Fruit fly (Drosophila melanogaster) whole organism, embryonic: ENCODE measurements around the gene CG14853.
A peak's percentile ranks its signal among the peaks of the same experiment; 100 is the strongest.

Source experiments
- Blimp-1 ChIP-seq: fragments of 200-800 bp; sonication (Bioruptor generic); optimal IDR thresholded peaks from 3 replicates; lab custom pipeline; 2018; ENCODE audit warnings: missing biosample characterization, missing genetic modification characterization, mild to moderate bottlenecking, moderate library complexity, missing genetic modification reagents
- C15 ChIP-seq: fragments of 200-800 bp; sonication (Bioruptor generic); IDR thresholded peaks from 3 replicates; pipeline ENCODE4 v1.3.6; 2022; ENCODE audit warnings: missing biosample characterization, missing genetic modification characterization
- CG10147 ChIP-seq: fragments of 200-800 bp; sonication (Bioruptor generic); optimal IDR thresholded peaks from 2 replicates; lab custom pipeline; 2019; ENCODE audit warnings: missing biosample characterization, mild to moderate bottlenecking, missing genetic modification characterization, moderate library complexity
- CG10431 ChIP-seq: fragments of 200-800 bp; sonication (Bioruptor generic); optimal IDR thresholded peaks from 3 replicates; lab custom pipeline; 2018; ENCODE audit warnings: missing biosample characterization, mild to moderate bottlenecking, missing genetic modification characterization
- CG10543 ChIP-seq: fragments of 200-800 bp; sonication (Bioruptor generic); optimal IDR thresholded peaks from 3 replicates; lab custom pipeline; 2017; ENCODE audit warnings: missing biosample characterization, mild to moderate bottlenecking, missing genetic modification characterization, moderate library complexity
- CG11456 ChIP-seq: fragments of 200-800 bp; sonication (Bioruptor generic); IDR thresholded peaks from 3 replicates; pipeline ENCODE4 v1.3.6; 2022; ENCODE audit warnings: missing biosample characterization, missing genetic modification characterization
- CG11696 ChIP-seq: fragments of 200-800 bp; sonication (Bioruptor generic); IDR thresholded peaks from 2 replicates; pipeline ENCODE4 v1.3.6; 2022; ENCODE audit warnings: missing biosample characterization, missing genetic modification characterization
- CG12659 ChIP-seq: fragments of 200-800 bp; sonication (Bioruptor generic); optimal IDR thresholded peaks from 3 replicates; lab custom pipeline; 2017; ENCODE audit warnings: mild to moderate bottlenecking, missing biosample characterization, missing genetic modification reagents, missing genetic modification characterization
- CG14860 ChIP-seq: fragments of 200-800 bp; sonication (Bioruptor generic); IDR thresholded peaks from 3 replicates; pipeline ENCODE4 v1.3.6; 2022; ENCODE audit warnings: missing biosample characterization, missing genetic modification characterization; ENCODE audit not compliant: partially characterized antibody
- CG15073 ChIP-seq: fragments of 200-800 bp; sonication (Bioruptor generic); optimal IDR thresholded peaks from 2 replicates; lab custom pipeline; 2016; ENCODE audit warnings: missing biosample characterization, missing genetic modification characterization
- CG16779 ChIP-seq: fragments of 200-800 bp; sonication (Bioruptor generic); IDR thresholded peaks from 2 replicates; pipeline ENCODE4 v1.3.6; 2022; ENCODE audit warnings: missing biosample characterization, missing genetic modification characterization
- CG17568 ChIP-seq: fragments of 200-800 bp; sonication (Bioruptor generic); optimal IDR thresholded peaks from 2 replicates; lab custom pipeline; 2018; ENCODE audit warnings: missing biosample characterization, mild to moderate bottlenecking, missing genetic modification characterization, moderate library complexity
- CG17612 ChIP-seq: fragments of 200-800 bp; sonication (Bioruptor generic); IDR thresholded peaks from 2 replicates; pipeline ENCODE4 v1.3.6; 2022; ENCODE audit warnings: missing biosample characterization, missing genetic modification characterization
- CG7357 ChIP-seq: fragments of 200-800 bp; sonication (Bioruptor generic); IDR thresholded peaks from 3 replicates; pipeline ENCODE4 v1.3.6; 2022; ENCODE audit warnings: missing biosample characterization, missing genetic modification characterization
- CG7745 ChIP-seq: fragments of 200-800 bp; sonication (Bioruptor generic); optimal IDR thresholded peaks from 2 replicates; lab custom pipeline; 2018; ENCODE audit warnings: missing biosample characterization, mild to moderate bottlenecking, missing genetic modification characterization, moderate library complexity
- CG8089 ChIP-seq: fragments of 200-800 bp; sonication (Bioruptor generic); optimal IDR thresholded peaks from 3 replicates; lab custom pipeline; 2016; ENCODE audit warnings: missing biosample characterization, missing genetic modification characterization
- CG8944 ChIP-seq: fragments of 200-800 bp; sonication (Bioruptor generic); optimal IDR thresholded peaks from 3 replicates; lab custom pipeline; 2016; ENCODE audit warnings: missing biosample characterization, missing genetic modification characterization
- CHES-1-like ChIP-seq: fragments of 200-800 bp; sonication (Bioruptor generic); optimal IDR thresholded peaks from 2 replicates; lab custom pipeline; 2016; ENCODE audit warnings: missing biosample characterization, missing genetic modification characterization
- Ets65A ChIP-seq: fragments of 200-800 bp; sonication (Bioruptor generic); peaks from one replicate; lab custom pipeline; 2016; ENCODE audit warnings: missing biosample characterization, missing genetic modification characterization
- Oli ChIP-seq: fragments of 200-800 bp; sonication (Bioruptor generic); optimal IDR thresholded peaks from 2 replicates; lab custom pipeline; 2018; ENCODE audit warnings: missing biosample characterization, mild to moderate bottlenecking, missing genetic modification characterization, moderate library complexity
- Spps ChIP-seq: fragments of 200-800 bp; sonication (Bioruptor generic); optimal IDR thresholded peaks from 2 replicates; lab custom pipeline; 2018; ENCODE audit warnings: missing biosample characterization, mild to moderate bottlenecking, missing genetic modification characterization
- Usf ChIP-seq: fragments of 200-800 bp; sonication (Bioruptor generic); optimal IDR thresholded peaks from 2 replicates; lab custom pipeline; 2017; ENCODE audit warnings: missing genotype, missing biosample characterization, missing genetic modification characterization
- ara ChIP-seq: fragments of 200-800 bp; sonication (Bioruptor generic); IDR thresholded peaks from 2 replicates; pipeline ENCODE4 v1.3.6; 2022; ENCODE audit warnings: missing biosample characterization, missing genetic modification characterization
- gfzf ChIP-seq: fragments of 200-800 bp; sonication (Bioruptor generic); optimal IDR thresholded peaks from 2 replicates; lab custom pipeline; 2016; ENCODE audit warnings: missing biosample characterization, mild to moderate bottlenecking, missing genetic modification characterization, moderate library complexity
- gro ChIP-seq: fragments of 200-800 bp; sonication (Bioruptor generic); optimal IDR thresholded peaks from 2 replicates; lab custom pipeline; 2016; ENCODE audit warnings: missing biosample characterization, missing genetic modification characterization
- inv ChIP-seq: fragments of 200-800 bp; sonication (Bioruptor generic); IDR thresholded peaks from 2 replicates; pipeline ENCODE4 v1.3.6; 2022; ENCODE audit warnings: missing biosample characterization, missing genetic modification characterization; ENCODE audit not compliant: partially characterized antibody
- klu ChIP-seq: fragments of 200-800 bp; sonication (Bioruptor generic); IDR thresholded peaks from 2 replicates; pipeline ENCODE4 v1.3.6; 2022; ENCODE audit warnings: missing biosample characterization, missing genetic modification characterization
- luna ChIP-seq: fragments of 200-800 bp; sonication (Bioruptor generic); optimal IDR thresholded peaks from 2 replicates; lab custom pipeline; 2016; ENCODE audit warnings: missing biosample characterization, missing genetic modification characterization
- org-1 ChIP-seq: fragments of 200-800 bp; sonication (Bioruptor generic); optimal IDR thresholded peaks from 2 replicates; lab custom pipeline; 2017; ENCODE audit warnings: missing biosample characterization, missing genetic modification characterization
- pb ChIP-seq: fragments of 200-800 bp; sonication (Bioruptor generic); optimal IDR thresholded peaks from 3 replicates; lab custom pipeline; 2016; ENCODE audit warnings: missing biosample characterization, missing genetic modification characterization
- pita ChIP-seq: fragments of 200-800 bp; sonication (Bioruptor generic); optimal IDR thresholded peaks from 2 replicates; lab custom pipeline; 2017; ENCODE audit warnings: missing biosample characterization, mild to moderate bottlenecking, missing genetic modification characterization
- repo ChIP-seq: fragments of 200-800 bp; sonication (Bioruptor generic); optimal IDR thresholded peaks from 2 replicates; lab custom pipeline; 2016; ENCODE audit warnings: missing biosample characterization, missing genetic modification characterization
- run ChIP-seq: fragments of 200-800 bp; sonication (Bioruptor generic); optimal IDR thresholded peaks from 3 replicates; lab custom pipeline; 2018; ENCODE audit warnings: missing biosample characterization, mild to moderate bottlenecking, missing genetic modification characterization
- scrt ChIP-seq: fragments of 200-800 bp; sonication (Bioruptor generic); optimal IDR thresholded peaks from 2 replicates; lab custom pipeline; 2018; ENCODE audit warnings: missing biosample characterization, mild to moderate bottlenecking, missing genetic modification characterization, moderate library complexity
- sima ChIP-seq: fragments of 200-800 bp; sonication (Bioruptor generic); optimal IDR thresholded peaks from 2 replicates; lab custom pipeline; 2016; ENCODE audit warnings: missing biosample characterization, missing genetic modification characterization
- slou ChIP-seq: fragments of 200-800 bp; sonication (Bioruptor generic); optimal IDR thresholded peaks from 3 replicates; lab custom pipeline; 2016; ENCODE audit warnings: missing biosample characterization, missing genetic modification characterization
- ttk ChIP-seq: fragments of 200-800 bp; sonication (Bioruptor generic); IDR thresholded peaks from 2 replicates; pipeline ENCODE4 v2.1.2; 2022; ENCODE audit warnings: missing biosample characterization, missing genetic modification characterization

The CG14853 gene

DNA sequence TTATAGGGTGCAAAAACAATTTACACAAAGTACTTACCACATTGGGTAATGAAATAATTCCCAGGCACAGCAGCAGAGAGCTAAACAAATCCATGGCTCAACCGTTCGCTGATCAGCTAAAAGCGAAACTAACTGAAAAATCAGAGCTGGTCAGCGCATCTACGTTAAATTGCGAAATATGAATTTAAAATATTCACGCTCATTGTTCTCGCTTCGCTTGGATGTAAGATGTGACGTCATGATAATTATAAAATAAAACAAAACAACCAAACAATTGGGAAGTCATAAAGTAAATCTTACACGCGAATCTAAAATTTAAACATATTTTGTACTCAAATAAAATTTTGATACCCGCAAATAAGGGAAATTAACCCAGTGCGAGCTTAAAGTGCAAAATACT lies 49.5 kb upstream of the CG14853 start, which contains the start of gene CG14854:
TSS of gene CG14854 (minus strand) at position 101 of the 400 bp plus-strand sequence.
- TF ChIP-seq CG16779 (GFP tag; lab: Robert Waterston, UW) = no peak
- TF ChIP-seq slou (GFP tag; lab: Kevin White, UChicago) = no peak
- TF ChIP-seq ttk (GFP tag; lab: Robert Waterston, UW) = no peak
- no peak for TF ChIP-seq CG17612 (GFP tag; lab: Robert Waterston, UW)
- TF ChIP-seq CG15073 (GFP tag; lab: Kevin White, UChicago) = no peak
- TF ChIP-seq sima (GFP tag; lab: Kevin White, UChicago) = no peak
- TF ChIP-seq Spps (tag; lab: Kevin White, UChicago) = no peak
- no peak for TF ChIP-seq gro (GFP tag; lab: Kevin White, UChicago)
- no peak for TF ChIP-seq CG11696 (GFP tag; lab: Robert Waterston, UW)
- no peak for TF ChIP-seq repo (GFP tag; lab: Kevin White, UChicago)
- TF ChIP-seq C15 (GFP tag; lab: Robert Waterston, UW) = no peak
- no peak for TF ChIP-seq pb (GFP tag; lab: Kevin White, UChicago)
- TF ChIP-seq CG7745 (tag; lab: Kevin White, UChicago) = no peak
- TF ChIP-seq, all 482 proteins: peak for 0

DNA sequence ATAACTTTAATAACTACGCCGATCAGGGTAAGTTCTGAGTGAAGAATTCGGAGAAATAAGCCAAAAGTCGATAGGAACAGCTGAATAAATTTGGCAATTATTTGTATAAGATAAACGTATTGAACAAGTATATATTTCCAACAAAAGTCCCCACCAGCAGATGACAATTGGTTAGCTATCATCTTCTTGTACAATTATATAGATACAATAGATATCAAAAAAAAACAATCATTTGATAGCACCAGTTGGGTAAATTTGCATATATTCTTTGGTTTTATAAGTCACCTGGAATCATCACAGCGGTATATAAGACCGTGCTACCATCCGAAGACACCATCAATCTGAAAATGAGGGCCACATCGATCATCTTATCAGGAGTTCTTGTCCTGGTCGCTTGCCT lies 48.8 kb upstream of the CG14853 start, which contains the start of gene Jig:
TSS of gene Jig (plus strand) at position 301 of the 400 bp plus-strand sequence.
- TF ChIP-seq CG8944 (GFP tag; lab: Kevin White, UChicago) (no peak), pita (GFP tag; lab: Kevin White, UChicago) (no peak), ara (GFP tag; lab: Robert Waterston, UW) (no peak), CG10543 (GFP tag; lab: Kevin White, UChicago) (no peak), Blimp-1 (GFP tag; lab: Kevin White, UChicago) (no peak), CHES-1-like (GFP tag; lab: Kevin White, UChicago) (no peak), klu (GFP tag; lab: Robert Waterston, UW) (no peak), Usf (GFP tag; lab: Kevin White, UChicago) (no peak), CG17568 (GFP tag; lab: Kevin White, UChicago) (no peak), CG16779 (GFP tag; lab: Robert Waterston, UW) (no peak), inv (GFP tag; lab: Robert Waterston, UW) (no peak), org-1 (GFP tag; lab: Kevin White, UChicago) (no peak), CG11456 (GFP tag; lab: Robert Waterston, UW) (no peak), CG7357 (no peak), CG12659 (no peak), gfzf (GFP tag; lab: Kevin White, UChicago) (no peak), CG8089 (GFP tag; lab: Kevin White, UChicago) (no peak), luna (GFP tag; lab: Kevin White, UChicago) (no peak), CG10147 (GFP tag; lab: Kevin White, UChicago) (no peak), run (tag; lab: Kevin White, UChicago) (no peak)

DNA sequence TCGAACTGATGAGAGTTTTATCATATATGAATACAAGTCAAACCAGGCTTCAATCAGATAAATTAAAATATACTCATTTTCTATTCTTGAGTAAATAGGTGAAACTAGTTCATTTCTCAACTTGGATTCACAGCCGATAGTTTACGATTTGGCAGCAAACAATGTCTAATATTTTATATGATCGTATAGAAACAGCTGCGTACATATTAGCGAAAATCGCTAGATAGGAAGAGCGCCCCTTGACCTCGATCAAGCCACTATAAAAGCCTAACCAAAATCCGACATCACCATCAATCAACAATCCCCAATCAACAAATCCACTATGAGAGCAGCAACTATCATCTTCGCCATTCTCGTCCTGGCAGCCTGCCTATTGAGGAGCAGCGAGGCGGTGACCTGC lies 47.4 kb upstream of the CG14853 start, which contains the start of gene CG14851:
TSS of gene CG14851 (plus strand) at position 301 of the 400 bp plus-strand sequence.
- peak; percentile 44 for TF ChIP-seq Ets65A (GFP tag; lab: Kevin White, UChicago)
- TF ChIP-seq CG10431 = no peak
- 0 out of 3 replicates have a peak, but pooled peaks have one; percentile 18 for TF ChIP-seq CG14860 (GFP tag; lab: Robert Waterston, UW)
- TF ChIP-seq scrt (GFP tag; lab: Kevin White, UChicago) = no peak

DNA sequence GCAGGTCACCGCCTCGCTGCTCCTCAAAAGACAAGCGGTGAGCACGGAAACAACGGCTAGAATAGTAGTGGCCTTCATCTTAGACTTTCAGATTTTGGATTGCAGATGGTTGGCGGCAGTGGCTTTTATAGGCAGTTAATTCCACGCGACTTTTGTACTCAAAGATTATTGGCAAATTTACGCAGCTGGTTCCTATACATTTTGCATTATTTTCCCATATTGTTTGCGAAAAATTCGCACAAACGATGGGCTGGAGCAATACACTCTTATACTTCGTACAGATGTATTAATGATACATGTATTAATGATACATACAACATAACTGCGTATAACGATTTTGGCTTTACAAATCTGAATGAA lies 44.8 kb upstream of the CG14853 start, which contains the start of gene CG8087:
TSS of gene CG8087 (minus strand) at position 101 of the 360 bp plus-strand sequence.
- no peak for TF ChIP-seq Oli
